Fruit fly (Drosophila melanogaster): ENCODE measurements around the gene CG15742.
A peak's percentile ranks its signal among the peaks of the same experiment; 100 is the strongest.

DNA sequence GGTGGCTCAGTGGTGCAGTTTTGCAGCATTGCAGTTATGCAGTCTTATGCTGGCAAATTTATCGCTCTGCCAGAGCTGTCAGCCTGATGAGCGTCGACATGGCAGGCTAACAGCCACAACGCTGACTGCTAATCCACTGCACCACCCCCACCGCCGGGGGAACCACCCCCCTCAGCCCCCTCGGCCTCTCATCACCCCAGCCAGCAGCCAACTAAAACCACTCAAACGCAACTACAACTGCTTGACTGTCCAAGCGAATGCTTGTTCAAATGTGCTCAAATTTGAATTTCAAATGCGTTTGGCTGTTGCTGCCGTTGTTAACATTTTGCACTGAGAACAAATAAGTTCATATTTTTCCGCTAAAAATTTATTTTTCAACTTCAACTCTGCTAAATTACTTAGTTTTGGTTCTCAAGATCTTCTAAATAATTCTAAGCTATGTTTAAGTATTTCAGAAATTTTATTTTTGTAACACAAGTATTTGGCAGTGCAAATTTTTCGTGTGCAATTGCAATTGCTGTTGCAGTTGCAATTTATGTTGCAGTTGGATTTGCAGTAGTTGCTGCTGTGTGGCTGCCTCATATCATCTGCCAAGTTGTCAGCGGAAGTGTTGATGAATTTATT, 19.9 kb downstream of the CG15742 start:
- no peak for TF ChIP-seq usp (GFP tag; optimal IDR thresholded peaks at IDR 0.05)
- TF ChIP-seq Sp1 (GFP tag; optimal IDR thresholded peaks at IDR 0.05): peak; percentile 60
- TF ChIP-seq sv (GFP tag; optimal IDR thresholded peaks at IDR 0.05): no peak
- no peak for TF ChIP-seq Abd-B (GFP tag; optimal IDR thresholded peaks at IDR 0.05)
- no peak for TF ChIP-seq lola (GFP tag; optimal IDR thresholded peaks at IDR 0.05)
- no peak for TF ChIP-seq Dif (GFP tag; optimal IDR thresholded peaks at IDR 0.05; ENCODE audit: partially characterized antibody)
- no peak for TF ChIP-seq CG9705 (GFP tag; optimal IDR thresholded peaks at IDR 0.05)
- TF ChIP-seq CG32264 (GFP tag; optimal IDR thresholded peaks at IDR 0.05): no peak
- TF ChIP-seq psq (GFP tag; optimal IDR thresholded peaks at IDR 0.05): peak; percentile 19
- TF ChIP-seq pan (optimal IDR thresholded peaks at IDR 0.05): no peak
- TF ChIP-seq brk (GFP tag; optimal IDR thresholded peaks at IDR 0.05): no peak
- no peak for TF ChIP-seq Hr78 (GFP tag; optimal IDR thresholded peaks at IDR 0.05)
